Worm (Caenorhabditis elegans) whole organism, L1 larva: ENCODE data around the gene tph-1.

Source experiments
- C16A3.4 ChIP-seq: fragments of 150-350 bp; optimal IDR thresholded peaks from 2 replicates; lab custom pipeline; 2014; ENCODE audit warnings: missing biosample characterization, missing genetic modification characterization
- C34B4.2 ChIP-seq: sonication (generic microtip); optimal IDR thresholded peaks from 2 replicates; lab custom pipeline; 2017; ENCODE audit warnings: mild to moderate bottlenecking, missing genetic modification characterization, missing compliant biosample characterization
- aly-2 ChIP-seq: fragments of 150-350 bp; optimal IDR thresholded peaks from 2 replicates; lab custom pipeline; 2014; ENCODE audit warnings: missing biosample characterization, missing genetic modification characterization
- blmp-1 ChIP-seq: fragments of 150-350 bp; optimal IDR thresholded peaks from 2 replicates; lab custom pipeline; 2014; ENCODE audit warnings: missing biosample characterization, missing genetic modification characterization
- ceh-82 ChIP-seq, 3 experiments: fragments of 150-350 bp in 1 of 3; sonication (generic microtip) in 2 of 3; optimal IDR thresholded peaks; 2 replicates each; lab custom pipeline; 2014 to 2017; ENCODE audit warnings: missing biosample characterization in 3 of 3, missing genetic modification characterization in 3 of 3
- ces-1 ChIP-seq: fragments of 150-350 bp; optimal IDR thresholded peaks from 2 replicates; lab custom pipeline; 2014; ENCODE audit warnings: missing biosample characterization, missing genetic modification reagents, missing genetic modification characterization
- efl-1 ChIP-seq, 4 experiments: fragments of 150-350 bp; optimal IDR thresholded peaks in 3 of 4; peaks in 1 of 4; 1 replicate in 1 of 4; 2 replicates in 3 of 4; lab custom pipeline; 2014; ENCODE audit warnings: missing biosample characterization in 2 of 4, missing genetic modification characterization in 2 of 4, missing genetic modification reagents in 2 of 4
- efl-3 ChIP-seq: fragments of 200-800 bp; sonication (Bioruptor generic); optimal IDR thresholded peaks from 2 replicates; lab custom pipeline; 2018; ENCODE audit warnings: mild to moderate bottlenecking, missing genetic modification characterization, missing compliant biosample characterization
- egl-13 ChIP-seq: sonication (generic microtip); optimal IDR thresholded peaks from 2 replicates; lab custom pipeline; 2016; ENCODE audit warnings: missing genotype, missing genetic modification reagents, missing genetic modification characterization, missing compliant biosample characterization
- elt-3 ChIP-seq, 6 experiments: fragments of 150-350 bp in 1 of 6; sonication (generic microtip); optimal IDR thresholded peaks; 2 replicates each; lab custom pipeline; 2017 to 2018; ENCODE audit warnings: missing biosample characterization in 6 of 6, missing genetic modification characterization in 6 of 6, inconsistent platforms in 1 of 6
- fkh-10 ChIP-seq: sonication (generic microtip); optimal IDR thresholded peaks from 2 replicates; lab custom pipeline; 2017; ENCODE audit warnings: missing biosample characterization, missing genetic modification reagents, missing genetic modification characterization
- fkh-8 ChIP-seq: sonication (generic microtip); optimal IDR thresholded peaks from 2 replicates; lab custom pipeline; 2016; ENCODE audit warnings: mild to moderate bottlenecking, missing genetic modification characterization, missing compliant biosample characterization
- grh-1 ChIP-seq: fragments of 200-800 bp; sonication (Bioruptor generic); IDR thresholded peaks from 2 replicates; pipeline ENCODE4 v1.3.6; 2022; ENCODE audit warnings: missing genetic modification reagents, missing genetic modification characterization, missing compliant biosample characterization
- hpl-2 ChIP-seq: fragments of 150-350 bp; optimal IDR thresholded peaks from 2 replicates; lab custom pipeline; 2014; ENCODE audit warnings: missing biosample characterization, missing genetic modification reagents, missing genetic modification characterization
- irx-1 ChIP-seq: sonication (generic microtip); optimal IDR thresholded peaks from 2 replicates; lab custom pipeline; 2016; ENCODE audit warnings: missing genetic modification characterization, missing compliant biosample characterization
- isw-1 ChIP-seq: fragments of 200-800 bp; sonication (Bioruptor generic); IDR thresholded peaks from 2 replicates; pipeline ENCODE4 v1.3.6; 2022; ENCODE audit warnings: missing genetic modification characterization, missing compliant biosample characterization
- lin-13 ChIP-seq: fragments of 150-350 bp; optimal IDR thresholded peaks from 2 replicates; lab custom pipeline; 2014; ENCODE audit warnings: missing biosample characterization, missing genetic modification reagents, missing genetic modification characterization
- lin-14 ChIP-seq: fragments of 200-800 bp; sonication (Bioruptor generic); optimal IDR thresholded peaks from 2 replicates; lab custom pipeline; 2018; ENCODE audit warnings: mild to moderate bottlenecking, missing genetic modification characterization, moderate library complexity, missing compliant biosample characterization
- lin-35 ChIP-seq, 2 experiments: fragments of 150-350 bp; optimal IDR thresholded peaks; 2 replicates each; lab custom pipeline; 2014; ENCODE audit warnings: missing biosample characterization in 2 of 2, missing genetic modification characterization in 2 of 2, missing genetic modification reagents in 2 of 2
- lsy-2 ChIP-seq, 2 experiments: fragments of 150-350 bp; optimal IDR thresholded peaks; 2 replicates each; lab custom pipeline; 2014; ENCODE audit warnings: missing biosample characterization in 2 of 2, missing genetic modification characterization in 2 of 2
- mab-9 ChIP-seq: fragments of 200-800 bp; sonication (Bioruptor generic); IDR thresholded peaks from 2 replicates; pipeline ENCODE4 v1.3.6; 2022; ENCODE audit warnings: missing genetic modification reagents, missing genetic modification characterization, missing compliant biosample characterization
- mdl-1 ChIP-seq, 2 experiments: fragments of 150-350 bp; optimal IDR thresholded peaks; 2 replicates each; lab custom pipeline; 2014 to 2017; ENCODE audit warnings: missing biosample characterization in 2 of 2, missing genetic modification characterization in 2 of 2, inconsistent platforms in 1 of 2
- mep-1 ChIP-seq: fragments of 150-350 bp; optimal IDR thresholded peaks from 2 replicates; lab custom pipeline; 2014; ENCODE audit warnings: missing biosample characterization, missing genetic modification characterization
- nhr-12 ChIP-seq: sonication (generic microtip); optimal IDR thresholded peaks from 2 replicates; lab custom pipeline; 2017; ENCODE audit warnings: missing biosample characterization, missing genetic modification characterization
- nhr-19 ChIP-seq: fragments of 200-800 bp; sonication (Bioruptor generic); conservative IDR thresholded peaks from 2 replicates; pipeline ENCODE4 v1.3.6; 2022; ENCODE audit warnings: missing genetic modification characterization, missing compliant biosample characterization
- nhr-20 ChIP-seq: sonication (generic microtip); optimal IDR thresholded peaks from 2 replicates; lab custom pipeline; 2016; ENCODE audit warnings: mild to moderate bottlenecking, missing genetic modification characterization, missing compliant biosample characterization
- nhr-47 ChIP-seq: sonication (generic microtip); optimal IDR thresholded peaks from 2 replicates; lab custom pipeline; 2016; ENCODE audit warnings: mild to moderate bottlenecking, missing genetic modification characterization, moderate library complexity, missing compliant biosample characterization
- nhr-71 ChIP-seq: sonication (generic microtip); optimal IDR thresholded peaks from 2 replicates; lab custom pipeline; 2016; ENCODE audit warnings: mild to moderate bottlenecking, missing genetic modification characterization, moderate library complexity, missing compliant biosample characterization
- nhr-76 ChIP-seq: sonication (generic microtip); optimal IDR thresholded peaks from 2 replicates; lab custom pipeline; 2017; ENCODE audit warnings: missing biosample characterization, missing genetic modification characterization
- nhr-90 ChIP-seq: sonication (generic microtip); optimal IDR thresholded peaks from 2 replicates; lab custom pipeline; 2016; ENCODE audit warnings: mild to moderate bottlenecking, missing genetic modification characterization, missing compliant biosample characterization; ENCODE audit not compliant: poor library complexity
- pag-3 ChIP-seq: sonication (generic microtip); optimal IDR thresholded peaks from 2 replicates; lab custom pipeline; 2017; ENCODE audit warnings: missing genetic modification characterization, mild to moderate bottlenecking, missing compliant biosample characterization, antibody characterized with exemption, borderline replicate concordance; ENCODE audit not compliant: insufficient read depth
- pax-3 ChIP-seq: fragments of 200-800 bp; sonication (Bioruptor generic); optimal IDR thresholded peaks from 2 replicates; lab custom pipeline; 2018; ENCODE audit warnings: mild to moderate bottlenecking, missing genetic modification characterization, moderate library complexity, missing compliant biosample characterization
- snu-23 ChIP-seq: sonication (generic microtip); optimal IDR thresholded peaks from 2 replicates; lab custom pipeline; 2016; ENCODE audit warnings: missing genetic modification characterization, missing compliant biosample characterization
- sox-4 ChIP-seq: sonication (generic microtip); optimal IDR thresholded peaks from 2 replicates; lab custom pipeline; 2016; ENCODE audit warnings: missing genetic modification characterization, missing compliant biosample characterization
- sup-37 ChIP-seq: fragments of 200-800 bp; sonication (Bioruptor generic); optimal IDR thresholded peaks from 2 replicates; lab custom pipeline; 2018; ENCODE audit warnings: mild to moderate bottlenecking, missing genetic modification characterization, missing compliant biosample characterization
- swsn-7 ChIP-seq: sonication (generic microtip); optimal IDR thresholded peaks from 2 replicates; lab custom pipeline; 2016; ENCODE audit warnings: missing genetic modification characterization, missing compliant biosample characterization
- tbx-2 ChIP-seq: sonication (generic microtip); optimal IDR thresholded peaks from 2 replicates; lab custom pipeline; 2016; ENCODE audit warnings: missing genetic modification characterization, missing compliant biosample characterization
- unc-30 ChIP-seq: sonication (generic microtip); optimal IDR thresholded peaks from 2 replicates; lab custom pipeline; 2017; ENCODE audit warnings: missing biosample characterization, missing genetic modification characterization
- unc-62 ChIP-seq: fragments of 150-350 bp; optimal IDR thresholded peaks from 2 replicates; lab custom pipeline; 2014; ENCODE audit warnings: missing biosample characterization, missing genetic modification reagents, missing genetic modification characterization
- unc-86 ChIP-seq: sonication (generic microtip); optimal IDR thresholded peaks from 2 replicates; lab custom pipeline; 2016; ENCODE audit warnings: missing genetic modification characterization, missing compliant biosample characterization
- vab-15 ChIP-seq: sonication (generic microtip); optimal IDR thresholded peaks from 2 replicates; lab custom pipeline; 2017; ENCODE audit warnings: missing genotype, mild to moderate bottlenecking, missing genetic modification characterization, missing compliant biosample characterization
- xbp-1 ChIP-seq: sonication (generic microtip); optimal IDR thresholded peaks from 2 replicates; lab custom pipeline; 2016; ENCODE audit warnings: missing genetic modification characterization, missing compliant biosample characterization
- zip-4 ChIP-seq: fragments of 200-800 bp; sonication (Bioruptor generic); optimal IDR thresholded peaks from 2 replicates; lab custom pipeline; 2018; ENCODE audit warnings: mild to moderate bottlenecking, missing genetic modification characterization, moderate library complexity, missing compliant biosample characterization

Gene tph-1

DNA sequence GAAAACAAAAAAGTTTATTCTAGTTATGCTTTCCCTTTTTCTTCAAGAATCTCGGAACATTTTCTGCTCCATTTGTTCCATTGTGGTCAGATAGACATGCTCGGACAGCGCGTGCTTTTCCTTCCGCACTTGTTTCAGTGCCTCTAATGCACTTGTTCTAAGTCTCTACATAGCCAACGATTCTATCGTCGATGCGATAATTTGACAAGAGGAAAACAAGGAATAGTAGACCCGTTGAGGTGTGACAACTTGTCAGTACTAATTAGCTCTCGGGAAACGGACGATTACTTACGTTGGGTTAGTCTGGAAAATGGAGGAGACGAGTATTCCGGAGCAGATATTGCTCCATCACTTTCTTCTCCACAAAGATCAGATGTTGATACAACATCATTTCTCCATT is 39.2 kb downstream of the tph-1 start (continued):
- no peak for TF ChIP-seq nhr-76 (tag; lab: Kevin White, UChicago)
- no peak for TF ChIP-seq lin-13 (GFP tag; lab: Kevin White, UChicago)
- TF ChIP-seq efl-1 (optimal IDR thresholded peaks at IDR 0.05; lab: Kevin White, UChicago), result no peak
- no peak for TF ChIP-seq efl-1 (GFP tag; optimal IDR thresholded peaks at IDR 0.05 in 1 of 2; lab: Kevin White, UChicago)

DNA sequence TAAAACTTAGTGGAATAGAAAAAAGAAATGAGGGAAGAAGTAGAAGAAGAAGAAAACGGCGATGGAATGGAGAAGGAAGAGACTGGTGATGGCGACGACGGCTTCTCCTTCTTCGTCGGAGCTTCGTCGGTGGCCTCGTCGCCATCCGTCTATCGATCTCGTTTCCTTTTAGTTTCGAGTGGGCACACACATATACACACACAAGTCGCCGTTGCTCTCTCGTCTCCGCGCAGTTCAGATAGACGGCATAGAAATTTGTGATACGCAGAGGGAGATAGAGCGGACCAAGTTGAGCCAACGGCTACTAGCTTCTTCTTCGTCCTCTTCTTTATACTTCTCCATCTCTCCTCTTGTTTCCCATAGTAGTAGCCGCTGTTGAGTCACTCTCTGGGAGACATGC is 44.1 kb downstream of the tph-1 start:
- TF ChIP-seq pax-3 (tag; lab: Kevin White, UChicago), result peak; percentile 13
- no peak for TF ChIP-seq C34B4.2 (tag; lab: Kevin White, UChicago)
- no peak for TF ChIP-seq C16A3.4 (tag; lab: Kevin White, UChicago)
- TF ChIP-seq lin-35 (GFP tag; optimal IDR thresholded peaks at IDR 0.05; lab: Kevin White, UChicago), result peak in 1 of 2 experiments; percentile 46
- peak; percentile 63 for TF ChIP-seq nhr-71
- no peak for TF ChIP-seq elt-3 (tag; optimal IDR thresholded peaks at IDR 0.05; lab: Kevin White, UChicago)
- TF ChIP-seq irx-1 (tag; lab: Kevin White, UChicago), result no peak
- TF ChIP-seq tbx-2 (tag; lab: Kevin White, UChicago), result peak; percentile 49
- TF ChIP-seq ceh-82 (tag; optimal IDR thresholded peaks at IDR 0.05; lab: Kevin White, UChicago), result peak in 2 of 3 experiments; percentile 40 to 46
- peak; percentile 52 for TF ChIP-seq swsn-7
- no peak for TF ChIP-seq mdl-1 (tag; optimal IDR thresholded peaks at IDR 0.05; lab: Kevin White, UChicago)
- TF ChIP-seq grh-1 (GFP tag; lab: Robert Waterston, UW), result no peak
- peak; percentile 22 for TF ChIP-seq xbp-1 (tag; lab: Kevin White, UChicago)
- TF ChIP-seq lin-14 (GFP tag; lab: Kevin White, UChicago), result peak; percentile 93
- TF ChIP-seq fkh-10 (GFP tag; lab: Kevin White, UChicago), result peak; percentile 76
- no peak for TF ChIP-seq vab-15 (tag; lab: Kevin White, UChicago)
- no peak for TF ChIP-seq nhr-20 (tag; lab: Kevin White, UChicago)
- no peak for TF ChIP-seq pag-3
- no peak for TF ChIP-seq nhr-12 (tag; lab: Kevin White, UChicago)
- TF ChIP-seq lsy-2 (tag; optimal IDR thresholded peaks at IDR 0.05; lab: Kevin White, UChicago), result peak; percentile 3 to 23
- TF ChIP-seq snu-23, result peak; percentile 32
- peak; percentile 67 for TF ChIP-seq nhr-47 (tag; lab: Kevin White, UChicago)
- no peak for TF ChIP-seq efl-3 (GFP tag; lab: Kevin White, UChicago)
- no peak for TF ChIP-seq nhr-19 (GFP tag; lab: Robert Waterston, UW)
- no peak for TF ChIP-seq unc-62 (GFP tag; lab: Kevin White, UChicago)
- TF ChIP-seq unc-86 (tag; lab: Kevin White, UChicago), result peak; percentile 60
- TF ChIP-seq hpl-2, result no peak
- peak; percentile 84 for TF ChIP-seq fkh-8 (tag; lab: Kevin White, UChicago)
- peak; percentile 37 for TF ChIP-seq isw-1
- peak; percentile 51 for TF ChIP-seq egl-13 (tag; lab: Kevin White, UChicago)
- TF ChIP-seq, all 84 proteins: peak for 16

DNA sequence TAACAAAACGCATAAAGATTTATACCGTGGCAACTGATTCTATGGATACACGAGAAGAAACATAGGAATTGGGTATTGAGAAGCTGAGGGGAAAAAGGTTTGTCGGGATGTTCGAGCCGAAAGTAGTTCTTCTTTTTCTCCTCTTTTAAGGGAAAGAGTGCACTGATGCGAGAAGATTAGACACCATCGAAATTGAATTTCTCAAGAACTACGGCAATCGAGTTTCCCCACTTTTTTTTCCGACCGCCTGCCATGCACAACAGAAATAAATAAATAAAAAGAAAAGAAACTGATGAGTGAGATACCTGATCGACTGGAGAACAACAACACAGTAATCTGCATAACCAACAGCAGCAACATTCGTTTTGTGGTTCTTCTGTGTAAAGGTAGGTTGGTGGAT is 45.1 kb downstream of the tph-1 start:
- TF ChIP-seq ces-1 (GFP tag; lab: Kevin White, UChicago) (peak; percentile 35), fkh-10 (GFP tag; lab: Kevin White, UChicago) (peak; percentile 94), lin-14 (GFP tag; lab: Kevin White, UChicago) (peak; percentile 65), mep-1 (tag; lab: Kevin White, UChicago) (no peak), nhr-90 (tag; lab: Kevin White, UChicago) (no peak)
- TF ChIP-seq, all 84 proteins: peak for 3

DNA sequence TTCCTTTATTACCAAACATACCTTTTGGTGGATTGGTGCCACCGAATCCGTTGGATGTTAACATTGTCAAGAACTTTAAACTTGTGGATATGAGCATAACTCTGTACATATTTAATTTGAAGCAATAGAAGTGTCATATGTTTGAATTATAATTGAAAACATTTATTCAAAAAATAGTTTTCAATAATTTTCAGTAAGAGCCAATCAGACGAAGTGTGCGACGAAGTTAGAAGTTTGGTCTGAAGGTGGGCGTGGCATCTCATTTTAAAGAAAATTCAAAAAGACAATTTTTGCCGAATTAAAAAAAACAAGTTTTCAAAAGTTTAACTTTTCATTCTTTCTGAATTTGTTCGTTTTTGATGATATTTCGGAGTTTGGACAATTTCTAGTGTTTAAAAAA is 45.7 kb downstream of the tph-1 start, which contains the start of gene syd-1:
Gene syd-1, minus strand, starts transcription at position 101 of the 400 bp plus-strand sequence.
- TF ChIP-seq lin-14 (GFP tag; lab: Kevin White, UChicago), result no peak
- TF ChIP-seq sox-4 (tag; lab: Kevin White, UChicago), result no peak
- no peak for TF ChIP-seq ceh-82 (tag; optimal IDR thresholded peaks at IDR 0.05; lab: Kevin White, UChicago)
- no peak for TF ChIP-seq mab-9 (GFP tag; lab: Robert Waterston, UW)
- no peak for TF ChIP-seq nhr-19 (GFP tag; lab: Robert Waterston, UW)
- no peak for TF ChIP-seq zip-4 (GFP tag; lab: Kevin White, UChicago)
- TF ChIP-seq aly-2, result no peak
- no peak for TF ChIP-seq unc-30 (tag; lab: Kevin White, UChicago)
- no peak for TF ChIP-seq nhr-20 (tag; lab: Kevin White, UChicago)
- TF ChIP-seq lin-13 (GFP tag; lab: Kevin White, UChicago), result no peak
- TF ChIP-seq sup-37, result no peak
- no peak for TF ChIP-seq grh-1 (GFP tag; lab: Robert Waterston, UW)
- no peak for TF ChIP-seq mdl-1 (tag; optimal IDR thresholded peaks at IDR 0.05; lab: Kevin White, UChicago)
- TF ChIP-seq blmp-1 (tag; lab: Kevin White, UChicago), result no peak
